Worm (Caenorhabditis elegans) whole organism, L2 larva: ENCODE data around the gene srj-38.

Experiments
- C34F6.9 ChIP-seq: fragments of 150-350 bp; optimal IDR thresholded peaks from 2 replicates; lab custom pipeline; 2014; ENCODE audit warnings: missing biosample characterization, missing genetic modification characterization
- elt-3 ChIP-seq: sonication (generic microtip); optimal IDR thresholded peaks from 2 replicates; lab custom pipeline; 2017; ENCODE audit warnings: missing biosample characterization, missing genetic modification characterization
- lin-39 ChIP-seq: fragments of 150-350 bp; optimal IDR thresholded peaks from 2 replicates; lab custom pipeline; 2014; ENCODE audit warnings: missing biosample characterization, missing genetic modification reagents, missing genetic modification characterization
- lsy-2 ChIP-seq, 2 experiments: fragments of 150-350 bp in 1 of 2; sonication (generic microtip) in 1 of 2; optimal IDR thresholded peaks; 2 replicates each; lab custom pipeline; 2014 to 2017; ENCODE audit warnings: missing biosample characterization in 2 of 2, missing genetic modification characterization in 2 of 2
- mdl-1 ChIP-seq, 2 experiments: fragments of 150-350 bp in 1 of 2; sonication (generic microtip) in 1 of 2; optimal IDR thresholded peaks; 2 replicates each; lab custom pipeline; 2017; ENCODE audit warnings: missing biosample characterization in 2 of 2, missing genetic modification characterization in 2 of 2
- nhr-23 ChIP-seq: fragments of 150-350 bp; optimal IDR thresholded peaks from 2 replicates; lab custom pipeline; 2014; ENCODE audit warnings: missing biosample characterization, missing genetic modification reagents, missing genetic modification characterization
- nhr-6 ChIP-seq: fragments of 150-350 bp; optimal IDR thresholded peaks from 2 replicates; lab custom pipeline; 2014; ENCODE audit warnings: missing biosample characterization, missing genetic modification characterization
- peb-1 ChIP-seq: fragments of 150-350 bp; optimal IDR thresholded peaks from 2 replicates; lab custom pipeline; 2014; ENCODE audit warnings: missing biosample characterization, missing genetic modification characterization
- snpc-4 ChIP-seq: fragments of 150-350 bp; optimal IDR thresholded peaks from 2 replicates; lab custom pipeline; 2014; ENCODE audit warnings: missing biosample characterization, missing genetic modification characterization
- unc-62 ChIP-seq: fragments of 150-350 bp; optimal IDR thresholded peaks from 2 replicates; lab custom pipeline; 2014; ENCODE audit warnings: missing biosample characterization, missing genetic modification reagents, missing genetic modification characterization
- zag-1 ChIP-seq: fragments of 150-350 bp; optimal IDR thresholded peaks from 2 replicates; lab custom pipeline; 2014; ENCODE audit warnings: missing biosample characterization, missing genetic modification characterization

ce11 chrV:904232-904983 is 20.2 kb upstream of the srj-38 start, which contains the start of gene trm-2A:
- TF ChIP-seq C34F6.9 (tag; lab: Kevin White, UChicago) (peak; percentile 62), mdl-1 (tag; optimal IDR thresholded peaks at IDR 0.05; lab: Kevin White, UChicago) (peak in 1 of 2 experiments; percentile 4), zag-1 (tag; lab: Kevin White, UChicago) (no peak), unc-62 (GFP tag; lab: Kevin White, UChicago) (no peak), nhr-6 (tag; lab: Kevin White, UChicago) (peak; percentile 66), lin-39 (tag; lab: Kevin White, UChicago) (no peak), nhr-23 (tag; lab: Kevin White, UChicago) (no peak), snpc-4 (tag; lab: Kevin White, UChicago) (peak; percentile 59), peb-1 (tag; lab: Kevin White, UChicago) (no peak), lsy-2 (tag; optimal IDR thresholded peaks at IDR 0.05; lab: Kevin White, UChicago) (peak; percentile 51 to 88), elt-3 (tag; lab: Kevin White, UChicago) (no peak)
